Fruit fly (Drosophila melanogaster) whole organism, embryonic: ENCODE data around the gene aph-1.

Experiments used
- Antp ChIP-seq: fragments of 200-800 bp; sonication (Bioruptor generic); optimal IDR thresholded peaks from 3 replicates; lab custom pipeline; 2016; ENCODE audit warnings: missing biosample characterization, missing genetic modification characterization
- B-H2 ChIP-seq: fragments of 200-800 bp; sonication (Bioruptor generic); optimal IDR thresholded peaks from 2 replicates; lab custom pipeline; 2018; ENCODE audit warnings: missing biosample characterization, mild to moderate bottlenecking, missing genetic modification characterization
- Bdp1 ChIP-seq: fragments of 200-800 bp; sonication (Bioruptor generic); optimal IDR thresholded peaks from 3 replicates; lab custom pipeline; 2016; ENCODE audit warnings: missing biosample characterization, missing genetic modification characterization
- Bteb2 ChIP-seq: fragments of 200-800 bp; sonication (Bioruptor generic); optimal IDR thresholded peaks from 2 replicates; lab custom pipeline; 2016; ENCODE audit warnings: missing biosample characterization, missing genetic modification characterization
- CG10147 ChIP-seq: fragments of 200-800 bp; sonication (Bioruptor generic); optimal IDR thresholded peaks from 2 replicates; lab custom pipeline; 2019; ENCODE audit warnings: missing biosample characterization, mild to moderate bottlenecking, missing genetic modification characterization, moderate library complexity
- CG10321 ChIP-seq: fragments of 200-800 bp; sonication (Bioruptor generic); IDR thresholded peaks from 2 replicates; pipeline ENCODE4 v1.3.6; 2022; ENCODE audit warnings: missing biosample characterization, missing genetic modification characterization
- CG10565 ChIP-seq: fragments of 200-800 bp; sonication (Bioruptor generic); optimal IDR thresholded peaks from 3 replicates; lab custom pipeline; 2016; ENCODE audit warnings: missing biosample characterization, mild to moderate bottlenecking, missing genetic modification characterization
- CG10654 ChIP-seq: fragments of 200-800 bp; sonication (Bioruptor generic); optimal IDR thresholded peaks from 2 replicates; lab custom pipeline; 2016; ENCODE audit warnings: missing biosample characterization, missing genetic modification characterization
- CG15269 ChIP-seq: fragments of 200-800 bp; sonication (Bioruptor generic); optimal IDR thresholded peaks from 2 replicates; lab custom pipeline; 2018; ENCODE audit warnings: missing biosample characterization, mild to moderate bottlenecking, missing genetic modification characterization, moderate library complexity
- CG17186 ChIP-seq: fragments of 200-800 bp; sonication (Bioruptor generic); optimal IDR thresholded peaks from 3 replicates; lab custom pipeline; 2017; ENCODE audit warnings: missing biosample characterization, missing genetic modification reagents, missing genetic modification characterization
- CG17385 ChIP-seq: fragments of 200-800 bp; sonication (Bioruptor generic); optimal IDR thresholded peaks from 3 replicates; lab custom pipeline; 2018; ENCODE audit warnings: missing biosample characterization, mild to moderate bottlenecking, missing genetic modification characterization
- CG18011 ChIP-seq: fragments of 200-800 bp; sonication (Bioruptor generic); optimal IDR thresholded peaks from 2 replicates; lab custom pipeline; 2017; ENCODE audit warnings: missing biosample characterization, missing genetic modification characterization, mild to moderate bottlenecking, moderate library complexity, missing genotype
- CG31224 ChIP-seq: fragments of 200-800 bp; sonication (Bioruptor generic); IDR thresholded peaks from 2 replicates; pipeline ENCODE4 v1.3.6; 2022; ENCODE audit warnings: missing biosample characterization, missing genetic modification characterization
- CG31388 ChIP-seq: fragments of 200-800 bp; sonication (Bioruptor generic); optimal IDR thresholded peaks from 2 replicates; lab custom pipeline; 2016; ENCODE audit warnings: missing biosample characterization, missing genetic modification characterization
- CG31441 ChIP-seq: fragments of 200-800 bp; sonication (Bioruptor generic); IDR thresholded peaks from 2 replicates; pipeline ENCODE4 v1.3.6; 2022; ENCODE audit warnings: missing biosample characterization, missing genetic modification characterization
- CG6854 ChIP-seq: fragments of 200-800 bp; sonication (Bioruptor generic); optimal IDR thresholded peaks from 3 replicates; lab custom pipeline; 2017; ENCODE audit warnings: missing biosample characterization, mild to moderate bottlenecking, missing genetic modification characterization
- CG7745 ChIP-seq: fragments of 200-800 bp; sonication (Bioruptor generic); optimal IDR thresholded peaks from 2 replicates; lab custom pipeline; 2018; ENCODE audit warnings: missing biosample characterization, mild to moderate bottlenecking, missing genetic modification characterization, moderate library complexity
- CoRest ChIP-seq: fragments of 200-800 bp; sonication (Bioruptor generic); optimal IDR thresholded peaks from 3 replicates; lab custom pipeline; 2018; ENCODE audit warnings: missing biosample characterization, mild to moderate bottlenecking, missing genetic modification characterization, moderate library complexity
- Gsc ChIP-seq: fragments of 200-800 bp; sonication (Bioruptor generic); IDR thresholded peaks from 2 replicates; pipeline ENCODE4 v1.3.6; 2022; ENCODE audit warnings: missing biosample characterization, missing genetic modification characterization
- HHEX ChIP-seq: fragments of 200-800 bp; sonication (Bioruptor generic); optimal IDR thresholded peaks from 3 replicates; lab custom pipeline; 2017; ENCODE audit warnings: missing biosample characterization, mild to moderate bottlenecking, missing genetic modification characterization, missing genetic modification reagents
- Lhr ChIP-seq: fragments of 200-800 bp; sonication (Bioruptor generic); optimal IDR thresholded peaks from 3 replicates; lab custom pipeline; 2017; ENCODE audit warnings: mild to moderate bottlenecking, missing biosample characterization, missing genetic modification reagents, missing genetic modification characterization
- NFAT ChIP-seq: fragments of 200-800 bp; sonication (Bioruptor generic); IDR thresholded peaks from 2 replicates; pipeline ENCODE4 v1.3.6; 2022; ENCODE audit warnings: missing biosample characterization, missing genetic modification characterization
- Oli ChIP-seq: fragments of 200-800 bp; sonication (Bioruptor generic); optimal IDR thresholded peaks from 2 replicates; lab custom pipeline; 2018; ENCODE audit warnings: missing biosample characterization, mild to moderate bottlenecking, missing genetic modification characterization, moderate library complexity
- Optix ChIP-seq: fragments of 200-800 bp; sonication (Bioruptor generic); IDR thresholded peaks from 3 replicates; pipeline ENCODE4 v1.3.6; 2022; ENCODE audit warnings: missing biosample characterization, missing genetic modification characterization
- Scr ChIP-seq: fragments of 200-800 bp; sonication (Bioruptor generic); IDR thresholded peaks from 2 replicates; pipeline ENCODE4 v1.3.6; 2022; ENCODE audit warnings: missing biosample characterization, missing genetic modification characterization; ENCODE audit not compliant: partially characterized antibody
- Sry-β ChIP-seq: fragments of 200-800 bp; sonication (Bioruptor generic); optimal IDR thresholded peaks from 2 replicates; lab custom pipeline; 2018; ENCODE audit warnings: missing biosample characterization, mild to moderate bottlenecking, missing genetic modification characterization, moderate library complexity
- Taf1 ChIP-seq: fragments of 200-800 bp; sonication (Bioruptor generic); IDR thresholded peaks from 2 replicates; pipeline ENCODE4 v1.3.6; 2022; ENCODE audit warnings: missing biosample characterization, missing genetic modification characterization
- Xrp1 ChIP-seq: fragments of 200-800 bp; sonication (Bioruptor generic); IDR thresholded peaks from 2 replicates; pipeline ENCODE4 v1.3.6; 2022; ENCODE audit warnings: missing biosample characterization, missing genetic modification characterization
- aop ChIP-seq: fragments of 200-800 bp; sonication (Bioruptor generic); IDR thresholded peaks from 2 replicates; pipeline ENCODE4 v1.3.6; 2022; ENCODE audit warnings: missing biosample characterization, missing genetic modification characterization
- bbx ChIP-seq: fragments of 200-800 bp; sonication (Bioruptor generic); IDR thresholded peaks from 2 replicates; pipeline ENCODE4 v1.3.6; 2022; ENCODE audit warnings: missing biosample characterization, missing genetic modification characterization; ENCODE audit not compliant: partially characterized antibody
- br ChIP-seq: fragments of >200 bp; optimal IDR thresholded peaks from 2 replicates; lab custom pipeline; 2017
- bsh ChIP-seq, 2 experiments: fragments of 200-800 bp; sonication (Bioruptor generic); optimal IDR thresholded peaks; 2 replicates each; lab custom pipeline; 2017 to 2018; ENCODE audit warnings: mild to moderate bottlenecking in 2 of 2, missing biosample characterization in 2 of 2, missing genetic modification characterization in 2 of 2, moderate library complexity in 1 of 2
- ci ChIP-seq: fragments of 200-800 bp; sonication (Bioruptor generic); IDR thresholded peaks from 3 replicates; pipeline ENCODE4 v1.3.6; 2022; ENCODE audit warnings: missing biosample characterization, missing genetic modification characterization
- dimm ChIP-seq: fragments of 200-800 bp; sonication (Bioruptor generic); IDR thresholded peaks from 2 replicates; pipeline ENCODE4 v1.3.6; 2022; ENCODE audit warnings: missing biosample characterization, missing genetic modification characterization
- dm ChIP-seq: fragments of 200-800 bp; sonication (Bioruptor generic); optimal IDR thresholded peaks from 3 replicates; lab custom pipeline; 2016; ENCODE audit warnings: missing biosample characterization, missing genetic modification characterization
- en ChIP-seq: fragments of 200-800 bp; sonication (Bioruptor generic); optimal IDR thresholded peaks from 2 replicates; lab custom pipeline; 2016; ENCODE audit warnings: missing biosample characterization, missing genetic modification characterization
- gsb-n ChIP-seq: fragments of 200-800 bp; sonication (Bioruptor generic); optimal IDR thresholded peaks from 3 replicates; lab custom pipeline; 2018; ENCODE audit warnings: missing biosample characterization, mild to moderate bottlenecking, missing genetic modification characterization
- kay ChIP-seq: fragments of 200-800 bp; sonication (Bioruptor generic); optimal IDR thresholded peaks from 2 replicates; lab custom pipeline; 2016; ENCODE audit warnings: missing biosample characterization, missing genetic modification characterization
- lov ChIP-seq, 2 experiments: fragments of 200-800 bp in 1 of 2; fragments of >200 bp in 1 of 2; sonication (Bioruptor generic) in 1 of 2; IDR thresholded peaks in 1 of 2; optimal IDR thresholded peaks in 1 of 2; 2 replicates in 1 of 2; 3 replicates in 1 of 2; pipeline versions ENCODE4 v1.3.6 to Lab custom; 2017 to 2022; ENCODE audit warnings: missing biosample characterization in 1 of 2, missing genetic modification characterization in 1 of 2
- nerfin-1 ChIP-seq: fragments of 200-800 bp; sonication (Bioruptor generic); optimal IDR thresholded peaks from 3 replicates; lab custom pipeline; 2019; ENCODE audit warnings: missing biosample characterization, mild to moderate bottlenecking, missing genetic modification characterization, moderate library complexity
- run ChIP-seq: fragments of 200-800 bp; sonication (Bioruptor generic); optimal IDR thresholded peaks from 3 replicates; lab custom pipeline; 2018; ENCODE audit warnings: missing biosample characterization, mild to moderate bottlenecking, missing genetic modification characterization
- schlank ChIP-seq: fragments of 200-800 bp; sonication (Bioruptor generic); optimal IDR thresholded peaks from 2 replicates; lab custom pipeline; 2018; ENCODE audit warnings: missing biosample characterization, mild to moderate bottlenecking, missing genetic modification characterization
- sd ChIP-seq: fragments of 200-800 bp; sonication (Bioruptor generic); optimal IDR thresholded peaks from 3 replicates; lab custom pipeline; 2018; ENCODE audit warnings: missing biosample characterization, mild to moderate bottlenecking, missing genetic modification characterization, moderate library complexity
- shn ChIP-seq: fragments of 200-800 bp; sonication (Bioruptor generic); optimal IDR thresholded peaks from 3 replicates; lab custom pipeline; 2016; ENCODE audit warnings: missing biosample characterization, missing genetic modification characterization
- sisA ChIP-seq: fragments of 200-800 bp; sonication (Bioruptor generic); IDR thresholded peaks from 2 replicates; pipeline ENCODE4 v1.3.6; 2022; ENCODE audit warnings: missing biosample characterization, missing genetic modification characterization
- ssp ChIP-seq: fragments of 200-800 bp; sonication (Bioruptor generic); IDR thresholded peaks from 2 replicates; pipeline ENCODE4 v1.3.6; 2022; ENCODE audit warnings: missing biosample characterization, missing genetic modification characterization
- tup ChIP-seq: fragments of 200-800 bp; sonication (Bioruptor generic); optimal IDR thresholded peaks from 2 replicates; lab custom pipeline; 2016; ENCODE audit warnings: missing biosample characterization, mild to moderate bottlenecking, missing genetic modification characterization, moderate library complexity
- tx ChIP-seq: fragments of 200-800 bp; sonication (Bioruptor generic); optimal IDR thresholded peaks from 2 replicates; lab custom pipeline; 2016; ENCODE audit warnings: missing biosample characterization, missing genetic modification characterization
- vvl ChIP-seq: fragments of 200-800 bp; sonication (Bioruptor generic); IDR thresholded peaks from 2 replicates; pipeline ENCODE4 v1.3.6; 2022; ENCODE audit warnings: missing biosample characterization, missing genetic modification characterization
- wek ChIP-seq: fragments of 200-800 bp; sonication (Bioruptor generic); optimal IDR thresholded peaks from 3 replicates; lab custom pipeline; 2018; ENCODE audit warnings: missing biosample characterization, mild to moderate bottlenecking, missing genetic modification characterization, moderate library complexity

aph-1 gene

dm6 chr2L:2751904-2752459 lies 14.1 kb upstream of the aph-1 start, which contains the start of gene Bacc (continued):
- no peak for TF ChIP-seq Taf1 (GFP tag; lab: Robert Waterston, UW)
- TF ChIP-seq CG31388: peak; percentile 78
- TF ChIP-seq Lhr (GFP tag; lab: Kevin White, UChicago): peak; percentile 62
- TF ChIP-seq CG18011 (GFP tag; lab: Kevin White, UChicago): peak; percentile 80
- no peak for TF ChIP-seq CG31441
- TF ChIP-seq NFAT (GFP tag; lab: Robert Waterston, UW): no peak
- TF ChIP-seq dm (GFP tag; lab: Kevin White, UChicago): peak; percentile 72
- TF ChIP-seq en: peak; percentile 82
- no peak for TF ChIP-seq Scr
- no peak for TF ChIP-seq Gsc (GFP tag; lab: Robert Waterston, UW)
- peak; percentile 92 for TF ChIP-seq CoRest (tag; lab: Kevin White, UChicago)
- no peak for TF ChIP-seq bbx (GFP tag; lab: Robert Waterston, UW)
- peak; percentile 70 for TF ChIP-seq run
- peak; percentile 65 for TF ChIP-seq CG10565 (GFP tag; lab: Kevin White, UChicago)
- peak; percentile 25 for TF ChIP-seq CG17186
- no peak for TF ChIP-seq Sry-β
- no peak for TF ChIP-seq dimm (GFP tag; lab: Robert Waterston, UW)
- peak; percentile 86 for TF ChIP-seq Antp (GFP tag; lab: Kevin White, UChicago)
- TF ChIP-seq wek (GFP tag; lab: Kevin White, UChicago): peak; percentile 42
- TF ChIP-seq ssp (GFP tag; lab: Robert Waterston, UW): no peak
- TF ChIP-seq CG6854 (GFP tag; lab: Kevin White, UChicago): peak; percentile 85
- TF ChIP-seq br (lab: Kevin White, UChicago): no peak
- peak; percentile 85 for TF ChIP-seq tx (GFP tag; lab: Kevin White, UChicago)
- peak; percentile 57 for TF ChIP-seq gsb-n
- no peak for TF ChIP-seq CG7745 (tag; lab: Kevin White, UChicago)
- TF ChIP-seq CG15269 (tag; lab: Kevin White, UChicago): peak; percentile 92
- TF ChIP-seq ci (GFP tag; lab: Robert Waterston, UW): no peak
- no peak for TF ChIP-seq vvl
- TF ChIP-seq aop: no peak
- peak; percentile 60 for TF ChIP-seq tup (GFP tag; lab: Kevin White, UChicago)
- peak; percentile 50 for TF ChIP-seq kay (GFP tag; lab: Kevin White, UChicago)
- no peak for TF ChIP-seq CG10321
- peak; percentile 80 for TF ChIP-seq CG10654
- TF ChIP-seq Optix (GFP tag; lab: Robert Waterston, UW): no peak
- peak; percentile 86 for TF ChIP-seq Bteb2 (GFP tag; lab: Kevin White, UChicago)
- no peak for TF ChIP-seq Xrp1
- peak; percentile 79 for TF ChIP-seq CG17385 (GFP tag; lab: Kevin White, UChicago)
- no peak for TF ChIP-seq sisA (GFP tag; lab: Robert Waterston, UW)
- TF ChIP-seq shn: peak; percentile 88
- TF ChIP-seq B-H2 (GFP tag; lab: Kevin White, UChicago): peak; percentile 21

dm6 chr2L:2752460-2753411 lies 13.3 kb upstream of the aph-1 start, which contains the start of gene Pgk:
TSS of gene Pgk (minus strand) at chr2L:2753068.
- TF ChIP-seq lov (optimal IDR thresholded peaks at IDR 0.05; lab: Kevin White, UChicago) (no peak), lov (GFP tag; IDR thresholded peaks at IDR 0.05; lab: Robert Waterston, UW) (no peak), Xrp1 (no peak), CG31224 (GFP tag; lab: Robert Waterston, UW) (no peak), Oli (tag; lab: Kevin White, UChicago) (peak; percentile 38), nerfin-1 (tag; lab: Kevin White, UChicago) (peak; percentile 5), B-H2 (GFP tag; lab: Kevin White, UChicago) (peak; percentile 18), bsh (GFP tag; optimal IDR thresholded peaks at IDR 0.05; lab: Kevin White, UChicago) (peak; percentile 40 to 75), Bdp1 (GFP tag; lab: Kevin White, UChicago) (peak; percentile 28), schlank (tag; lab: Kevin White, UChicago) (no peak), HHEX (peak; percentile 55), CG10147 (peak; percentile 47), sd (peak; percentile 31)
